Fruit fly (Drosophila melanogaster) whole organism, embryonic: Measurements from ENCODE around the gene CG42656.

Experiments used
- Adf1 ChIP-seq: fragments of 200-800 bp; sonication (Bioruptor generic); IDR thresholded peaks from 2 replicates; pipeline ENCODE4 v1.3.6; 2022; ENCODE audit warnings: missing biosample characterization, missing genetic modification characterization
- Antp ChIP-seq: fragments of 200-800 bp; sonication (Bioruptor generic); optimal IDR thresholded peaks from 3 replicates; lab custom pipeline; 2016; ENCODE audit warnings: missing biosample characterization, missing genetic modification characterization
- B-H1 ChIP-seq: fragments of 200-800 bp; sonication (Bioruptor generic); IDR thresholded peaks from 3 replicates; pipeline ENCODE4 v1.3.6; 2022; ENCODE audit warnings: missing biosample characterization, missing genetic modification characterization
- CG10431 ChIP-seq: fragments of 200-800 bp; sonication (Bioruptor generic); optimal IDR thresholded peaks from 3 replicates; lab custom pipeline; 2018; ENCODE audit warnings: missing biosample characterization, mild to moderate bottlenecking, missing genetic modification characterization
- CG11696 ChIP-seq: fragments of 200-800 bp; sonication (Bioruptor generic); IDR thresholded peaks from 2 replicates; pipeline ENCODE4 v1.3.6; 2022; ENCODE audit warnings: missing biosample characterization, missing genetic modification characterization
- CG12104 ChIP-seq: fragments of 200-800 bp; sonication (Bioruptor generic); optimal IDR thresholded peaks from 3 replicates; lab custom pipeline; 2016; ENCODE audit warnings: missing biosample characterization, missing genetic modification characterization
- CG1529 ChIP-seq: fragments of 200-800 bp; sonication (Bioruptor generic); optimal IDR thresholded peaks from 3 replicates; lab custom pipeline; 2018; ENCODE audit warnings: missing biosample characterization, missing genetic modification characterization
- CG15601 ChIP-seq: fragments of 200-800 bp; sonication (Bioruptor generic); optimal IDR thresholded peaks from 3 replicates; lab custom pipeline; 2019; ENCODE audit warnings: missing biosample characterization, mild to moderate bottlenecking, missing genetic modification characterization, moderate library complexity
- CG1602 ChIP-seq: fragments of 200-800 bp; sonication (Bioruptor generic); optimal IDR thresholded peaks from 3 replicates; lab custom pipeline; 2016; ENCODE audit warnings: missing biosample characterization, missing genetic modification characterization
- CG1603 ChIP-seq: fragments of 200-800 bp; sonication (Bioruptor generic); optimal IDR thresholded peaks from 2 replicates; lab custom pipeline; 2019; ENCODE audit warnings: missing biosample characterization, mild to moderate bottlenecking, missing genetic modification characterization, moderate library complexity
- CG16779 ChIP-seq: fragments of 200-800 bp; sonication (Bioruptor generic); IDR thresholded peaks from 2 replicates; pipeline ENCODE4 v1.3.6; 2022; ENCODE audit warnings: missing biosample characterization, missing genetic modification characterization
- CG17361 ChIP-seq: fragments of 200-800 bp; sonication (Bioruptor generic); IDR thresholded peaks from 3 replicates; pipeline ENCODE4 v1.3.6; 2022; ENCODE audit warnings: missing biosample characterization, missing genetic modification characterization
- CG17612 ChIP-seq: fragments of 200-800 bp; sonication (Bioruptor generic); IDR thresholded peaks from 2 replicates; pipeline ENCODE4 v1.3.6; 2022; ENCODE audit warnings: missing biosample characterization, missing genetic modification characterization
- CG1832 ChIP-seq: fragments of 200-800 bp; sonication (Bioruptor generic); optimal IDR thresholded peaks from 2 replicates; lab custom pipeline; 2017; ENCODE audit warnings: missing biosample characterization, mild to moderate bottlenecking, missing genetic modification characterization, inconsistent platforms
- CG2202 ChIP-seq: fragments of 200-800 bp; sonication (Bioruptor generic); optimal IDR thresholded peaks from 2 replicates; lab custom pipeline; 2018; ENCODE audit warnings: missing biosample characterization, mild to moderate bottlenecking, missing genetic modification characterization
- CG2889 ChIP-seq: fragments of 200-800 bp; sonication (Bioruptor generic); IDR thresholded peaks from 3 replicates; pipeline ENCODE4 v1.3.6; 2022; ENCODE audit warnings: missing biosample characterization, missing genetic modification characterization
- CG3065 ChIP-seq: fragments of 200-800 bp; sonication (Bioruptor generic); optimal IDR thresholded peaks from 2 replicates; lab custom pipeline; 2016; ENCODE audit warnings: missing biosample characterization, missing genetic modification characterization
- CG31224 ChIP-seq: fragments of 200-800 bp; sonication (Bioruptor generic); IDR thresholded peaks from 2 replicates; pipeline ENCODE4 v1.3.6; 2022; ENCODE audit warnings: missing biosample characterization, missing genetic modification characterization
- CG34224 ChIP-seq: fragments of 200-800 bp; sonication (Bioruptor generic); IDR thresholded peaks from 3 replicates; pipeline ENCODE4 v1.3.6; 2022; ENCODE audit warnings: missing biosample characterization, missing genetic modification characterization; ENCODE audit not compliant: partially characterized antibody
- CG34422 ChIP-seq: fragments of 200-800 bp; sonication (Bioruptor generic); IDR thresholded peaks from 3 replicates; pipeline ENCODE4 v1.3.6; 2022; ENCODE audit warnings: missing biosample characterization, missing genetic modification characterization
- CG8281 ChIP-seq: fragments of 200-800 bp; sonication (Bioruptor generic); optimal IDR thresholded peaks from 2 replicates; lab custom pipeline; 2018; ENCODE audit warnings: missing biosample characterization, mild to moderate bottlenecking, missing genetic modification characterization, moderate library complexity
- CG8478 ChIP-seq: fragments of >200 bp; optimal IDR thresholded peaks from 2 replicates; lab custom pipeline; 2018
- CG8944 ChIP-seq: fragments of 200-800 bp; sonication (Bioruptor generic); optimal IDR thresholded peaks from 3 replicates; lab custom pipeline; 2016; ENCODE audit warnings: missing biosample characterization, missing genetic modification characterization
- CG9932 ChIP-seq: fragments of 200-800 bp; sonication (Bioruptor generic); IDR thresholded peaks from 2 replicates; pipeline ENCODE4 v1.3.6; 2022; ENCODE audit warnings: missing biosample characterization, missing genetic modification characterization
- CrebB ChIP-seq: fragments of 200-800 bp; sonication (Bioruptor generic); optimal IDR thresholded peaks from 3 replicates; lab custom pipeline; 2018; ENCODE audit warnings: missing biosample characterization, mild to moderate bottlenecking, missing genetic modification characterization
- Gsc ChIP-seq: fragments of 200-800 bp; sonication (Bioruptor generic); IDR thresholded peaks from 2 replicates; pipeline ENCODE4 v1.3.6; 2022; ENCODE audit warnings: missing biosample characterization, missing genetic modification characterization
- Hand ChIP-seq: fragments of 200-800 bp; sonication (Bioruptor generic); optimal IDR thresholded peaks from 2 replicates; lab custom pipeline; 2017; ENCODE audit warnings: mild to moderate bottlenecking, missing biosample characterization, missing genetic modification reagents, missing genetic modification characterization
- Hmx ChIP-seq: fragments of 200-800 bp; sonication (Bioruptor generic); optimal IDR thresholded peaks from 2 replicates; lab custom pipeline; 2016; ENCODE audit warnings: missing biosample characterization, missing genetic modification characterization
- Hr78 ChIP-seq, 2 experiments: fragments of 200-800 bp in 1 of 2; fragments of >200 bp in 1 of 2; sonication (Bioruptor generic) in 1 of 2; optimal IDR thresholded peaks; 2 replicates each; lab custom pipeline; 2017 to 2019; ENCODE audit warnings: missing biosample characterization in 2 of 2, missing genetic modification characterization in 2 of 2, mild to moderate bottlenecking in 1 of 2, moderate library complexity in 1 of 2
- Lim3 ChIP-seq: fragments of 200-800 bp; sonication (Bioruptor generic); IDR thresholded peaks from 2 replicates; pipeline ENCODE4 v1.3.6; 2022; ENCODE audit warnings: missing biosample characterization, missing genetic modification characterization
- Max ChIP-seq: fragments of 200-800 bp; sonication (Bioruptor generic); optimal IDR thresholded peaks from 2 replicates; lab custom pipeline; 2016; ENCODE audit warnings: missing biosample characterization, mild to moderate bottlenecking, missing genetic modification characterization
- Med ChIP-seq: fragments of 200-800 bp; sonication (Bioruptor generic); peaks from one replicate; lab custom pipeline; 2016; ENCODE audit warnings: missing biosample characterization, missing genetic modification characterization, mild to moderate bottlenecking, inconsistent platforms, moderate library complexity
- NFAT ChIP-seq: fragments of 200-800 bp; sonication (Bioruptor generic); IDR thresholded peaks from 2 replicates; pipeline ENCODE4 v1.3.6; 2022; ENCODE audit warnings: missing biosample characterization, missing genetic modification characterization
- Sry-β ChIP-seq: fragments of 200-800 bp; sonication (Bioruptor generic); optimal IDR thresholded peaks from 2 replicates; lab custom pipeline; 2018; ENCODE audit warnings: missing biosample characterization, mild to moderate bottlenecking, missing genetic modification characterization, moderate library complexity
- al ChIP-seq: fragments of 200-800 bp; sonication (Bioruptor generic); IDR thresholded peaks from 2 replicates; pipeline ENCODE4 v1.3.6; 2022; ENCODE audit warnings: missing biosample characterization, missing genetic modification characterization
- btn ChIP-seq: fragments of 200-800 bp; sonication (Bioruptor generic); optimal IDR thresholded peaks from 2 replicates; lab custom pipeline; 2016; ENCODE audit warnings: missing biosample characterization, missing genetic modification characterization
- cad ChIP-seq: fragments of >200 bp; optimal IDR thresholded peaks from 2 replicates; lab custom pipeline; 2017; ENCODE audit warnings: missing biosample characterization, missing genetic modification characterization
- eyg ChIP-seq: fragments of 200-800 bp; sonication (Bioruptor generic); optimal IDR thresholded peaks from 3 replicates; lab custom pipeline; 2016; ENCODE audit warnings: missing biosample characterization, missing genetic modification characterization
- gro ChIP-seq: fragments of 200-800 bp; sonication (Bioruptor generic); optimal IDR thresholded peaks from 2 replicates; lab custom pipeline; 2016; ENCODE audit warnings: missing biosample characterization, missing genetic modification characterization
- ken ChIP-seq: fragments of 200-800 bp; sonication (Bioruptor generic); IDR thresholded peaks from 3 replicates; pipeline ENCODE4 v1.3.6; 2022; ENCODE audit warnings: missing biosample characterization, missing genetic modification characterization
- nau ChIP-seq: fragments of 200-800 bp; sonication (Bioruptor generic); optimal IDR thresholded peaks from 3 replicates; lab custom pipeline; 2017; ENCODE audit warnings: missing biosample characterization, mild to moderate bottlenecking, missing genetic modification characterization, missing genetic modification reagents
- org-1 ChIP-seq: fragments of 200-800 bp; sonication (Bioruptor generic); optimal IDR thresholded peaks from 2 replicates; lab custom pipeline; 2017; ENCODE audit warnings: missing biosample characterization, missing genetic modification characterization
- prd ChIP-seq, 3 experiments: fragments of >200 bp in 2 of 3; fragments of 200-800 bp in 1 of 3; sonication (Bioruptor generic) in 1 of 3; optimal IDR thresholded peaks in 2 of 3; IDR thresholded peaks in 1 of 3; 2 replicates in 2 of 3; 3 replicates in 1 of 3; pipeline versions ENCODE4 v1.3.6 to Lab custom; 2017 to 2022; ENCODE audit warnings: missing biosample characterization in 1 of 3, missing genetic modification characterization in 1 of 3
- pros ChIP-seq: fragments of 200-800 bp; sonication (Bioruptor generic); optimal IDR thresholded peaks from 3 replicates; lab custom pipeline; 2019; ENCODE audit warnings: missing biosample characterization, mild to moderate bottlenecking, missing genetic modification characterization, moderate library complexity
- repo ChIP-seq: fragments of 200-800 bp; sonication (Bioruptor generic); optimal IDR thresholded peaks from 2 replicates; lab custom pipeline; 2016; ENCODE audit warnings: missing biosample characterization, missing genetic modification characterization
- salm ChIP-seq: fragments of 200-800 bp; sonication (Bioruptor generic); optimal IDR thresholded peaks from 2 replicates; lab custom pipeline; 2018; ENCODE audit warnings: missing biosample characterization, mild to moderate bottlenecking, missing genetic modification characterization
- sima ChIP-seq: fragments of 200-800 bp; sonication (Bioruptor generic); optimal IDR thresholded peaks from 2 replicates; lab custom pipeline; 2016; ENCODE audit warnings: missing biosample characterization, missing genetic modification characterization
- slbo ChIP-seq: fragments of 200-800 bp; sonication (Bioruptor generic); IDR thresholded peaks from 2 replicates; pipeline ENCODE4 v1.3.6; 2022; ENCODE audit warnings: missing biosample characterization, missing genetic modification characterization
- sob ChIP-seq: fragments of 200-800 bp; sonication (Bioruptor generic); IDR thresholded peaks from 2 replicates; pipeline ENCODE4 v1.3.6; 2022; ENCODE audit warnings: missing biosample characterization, missing genetic modification characterization
- sqz ChIP-seq: fragments of 200-800 bp; sonication (Bioruptor generic); optimal IDR thresholded peaks from 3 replicates; lab custom pipeline; 2018; ENCODE audit warnings: missing biosample characterization, mild to moderate bottlenecking, missing genetic modification characterization
- tgo ChIP-seq: fragments of 200-800 bp; sonication (Bioruptor generic); IDR thresholded peaks from 3 replicates; pipeline ENCODE4 v1.3.6; 2022; ENCODE audit warnings: missing biosample characterization, missing genetic modification characterization
- wdn ChIP-seq: fragments of 200-800 bp; sonication (Bioruptor generic); IDR thresholded peaks from 2 replicates; pipeline ENCODE4 v1.3.6; 2022; ENCODE audit warnings: missing biosample characterization, missing genetic modification characterization

Gene CG42656

DNA sequence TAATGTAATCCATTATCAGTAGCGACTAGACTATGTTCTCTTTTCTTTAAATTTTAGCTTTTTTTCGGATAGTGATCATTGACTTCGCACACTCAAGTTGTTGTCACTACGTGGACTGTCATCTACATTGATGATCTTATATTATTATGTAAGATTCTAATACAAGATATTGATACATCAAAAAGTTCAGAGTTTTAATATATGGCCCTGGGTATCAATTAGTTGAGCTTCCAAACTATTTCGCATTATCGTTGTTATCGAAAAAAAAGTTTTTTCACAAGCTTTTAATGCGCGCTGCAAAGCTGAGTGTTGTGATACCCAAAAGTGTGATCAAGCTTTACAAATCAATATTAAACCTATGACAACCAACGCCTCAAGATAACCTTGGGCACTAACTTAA, 972 bp downstream of the CG42656 start:
- no peak for TF ChIP-seq wdn (GFP tag; lab: Robert Waterston, UW)
- TF ChIP-seq Adf1 (GFP tag; lab: Robert Waterston, UW) = no peak
- no peak for TF ChIP-seq Max
- TF ChIP-seq slbo (GFP tag; lab: Robert Waterston, UW) = peak; percentile 61
- TF ChIP-seq Antp (GFP tag; lab: Kevin White, UChicago) = no peak
- TF ChIP-seq CG34224 (GFP tag; lab: Robert Waterston, UW) = no peak; the same call in 2 of the 3 replicates
- TF ChIP-seq btn = no peak
- no peak for TF ChIP-seq CG1529 (GFP tag; lab: Kevin White, UChicago)
- TF ChIP-seq sqz (GFP tag; lab: Kevin White, UChicago) = no peak
- no peak for TF ChIP-seq CG10431 (GFP tag; lab: Kevin White, UChicago)
- peak; percentile 53; the same call in 1 of the 2 replicates for TF ChIP-seq NFAT
- no peak for TF ChIP-seq nau
- TF ChIP-seq CrebB = no peak
- TF ChIP-seq ken = no peak
- TF ChIP-seq sob (GFP tag; lab: Robert Waterston, UW) = peak; percentile 57
- TF ChIP-seq CG1603 (tag; lab: Kevin White, UChicago) = peak; percentile 34
- no peak for TF ChIP-seq CG2889 (GFP tag; lab: Robert Waterston, UW)
- no peak for TF ChIP-seq Hr78 (GFP tag; optimal IDR thresholded peaks at IDR 0.05; lab: Kevin White, UChicago)
- no peak for TF ChIP-seq Sry-β (GFP tag; lab: Kevin White, UChicago)
- no peak for TF ChIP-seq CG2202 (tag; lab: Kevin White, UChicago)
- TF ChIP-seq Hmx (GFP tag; lab: Kevin White, UChicago) = no peak
- TF ChIP-seq salm (tag; lab: Kevin White, UChicago) = no peak
- TF ChIP-seq sima (GFP tag; lab: Kevin White, UChicago) = no peak
- TF ChIP-seq CG1602 (GFP tag; lab: Kevin White, UChicago) = peak; percentile 24
- no peak for TF ChIP-seq Gsc
- no peak for TF ChIP-seq repo (GFP tag; lab: Kevin White, UChicago)
- no peak for TF ChIP-seq CG15601 (tag; lab: Kevin White, UChicago)
- no peak for TF ChIP-seq cad (GFP tag; lab: Kevin White, UChicago)
- TF ChIP-seq B-H1 (GFP tag; lab: Robert Waterston, UW) = no peak
- no peak for TF ChIP-seq org-1 (GFP tag; lab: Kevin White, UChicago)
- TF ChIP-seq gro (GFP tag; lab: Kevin White, UChicago) = peak; percentile 67
- no peak for TF ChIP-seq CG11696
- TF ChIP-seq CG34422 (GFP tag; lab: Robert Waterston, UW) = 0 out of 3 replicates have a peak, but pooled peaks have one; percentile 11
- peak; percentile 41; the same call in 1 of the 2 replicates for TF ChIP-seq CG9932 (GFP tag; lab: Robert Waterston, UW)
- TF ChIP-seq CG1832 (GFP tag; lab: Kevin White, UChicago) = no peak
- TF ChIP-seq CG17361 = peak; percentile 33; the same call in 2 of the 3 replicates
- TF ChIP-seq CG8478 = no peak
- no peak for TF ChIP-seq prd (optimal IDR thresholded peaks at IDR 0.05; lab: Kevin White, UChicago)
- peak; percentile 42; the same call in 1 of the 3 replicates for TF ChIP-seq prd (GFP tag; IDR thresholded peaks at IDR 0.05; lab: Robert Waterston, UW)
- no peak for TF ChIP-seq Lim3 (GFP tag; lab: Robert Waterston, UW)
- TF ChIP-seq eyg (GFP tag; lab: Kevin White, UChicago) = no peak
- TF ChIP-seq pros (GFP tag; lab: Kevin White, UChicago) = no peak
- TF ChIP-seq CG8944 (GFP tag; lab: Kevin White, UChicago) = no peak
- no peak for TF ChIP-seq Hand
- peak; percentile 41; the same call in 1 of the 2 replicates for TF ChIP-seq al (GFP tag; lab: Robert Waterston, UW)
- TF ChIP-seq CG3065 (GFP tag; lab: Kevin White, UChicago) = no peak
- no peak for TF ChIP-seq tgo (GFP tag; lab: Robert Waterston, UW)
- TF ChIP-seq CG17612 (GFP tag; lab: Robert Waterston, UW) = no peak
- no peak for TF ChIP-seq CG16779
- peak; percentile 83 for TF ChIP-seq Med (GFP tag; lab: Kevin White, UChicago)
- TF ChIP-seq CG12104 (GFP tag; lab: Kevin White, UChicago) = no peak
- TF ChIP-seq CG8281 (tag; lab: Kevin White, UChicago) = no peak
- no peak for TF ChIP-seq CG31224
